Worm (Caenorhabditis elegans) whole organism, mixed stage, embryonic: ENCODE measurements around the gene ctr-9.
A peak's percentile ranks its signal among the peaks of the same experiment; 100 is the strongest.

Source experiments
- M03D4.4 ChIP-seq: sonication (generic microtip); optimal IDR thresholded peaks from 2 replicates; lab custom pipeline; 2017; ENCODE audit warnings: mild to moderate bottlenecking, missing genetic modification characterization, missing compliant biosample characterization
- bed-3 ChIP-seq: fragments of 200-800 bp; sonication (Bioruptor generic); optimal IDR thresholded peaks from 3 replicates; lab custom pipeline; 2018; ENCODE audit warnings: mild to moderate bottlenecking, missing genetic modification characterization, moderate library complexity, missing compliant biosample characterization
- blmp-1 ChIP-seq: fragments of 150-350 bp; optimal IDR thresholded peaks from 2 replicates; lab custom pipeline; 2014; ENCODE audit warnings: missing biosample characterization, missing genetic modification characterization
- ceh-39 ChIP-seq: fragments of 150-350 bp; optimal IDR thresholded peaks from 2 replicates; lab custom pipeline; 2014; ENCODE audit warnings: missing biosample characterization, missing genetic modification characterization
- ceh-43 ChIP-seq: fragments of 200-800 bp; sonication (Bioruptor generic); optimal IDR thresholded peaks from 2 replicates; lab custom pipeline; 2018; ENCODE audit warnings: mild to moderate bottlenecking, missing genetic modification characterization, moderate library complexity, missing compliant biosample characterization
- ceh-83 ChIP-seq: fragments of 200-800 bp; sonication (Bioruptor generic); optimal IDR thresholded peaks from 2 replicates; lab custom pipeline; 2018; ENCODE audit warnings: mild to moderate bottlenecking, missing genetic modification characterization, missing compliant biosample characterization
- ces-1 ChIP-seq: fragments of 150-350 bp; optimal IDR thresholded peaks from 2 replicates; lab custom pipeline; 2014; ENCODE audit warnings: missing biosample characterization, missing genetic modification reagents, missing genetic modification characterization
- cnd-1 ChIP-seq: fragments of 200-800 bp; sonication (Bioruptor generic); optimal IDR thresholded peaks from 2 replicates; lab custom pipeline; 2018; ENCODE audit warnings: mild to moderate bottlenecking, missing genetic modification characterization, missing compliant biosample characterization
- drap-1 ChIP-seq: fragments of 200-800 bp; sonication (Bioruptor generic); optimal IDR thresholded peaks from 3 replicates; lab custom pipeline; 2018; ENCODE audit warnings: mild to moderate bottlenecking, missing genetic modification characterization, missing compliant biosample characterization
- elt-1 ChIP-seq: sonication (generic microtip); optimal IDR thresholded peaks from 2 replicates; lab custom pipeline; 2017; ENCODE audit warnings: missing genetic modification characterization, mild to moderate bottlenecking, missing compliant biosample characterization, antibody characterized with exemption, moderate library complexity, borderline replicate concordance; ENCODE audit not compliant: insufficient read depth
- elt-3 ChIP-seq: fragments of 150-350 bp; optimal IDR thresholded peaks from 2 replicates; lab custom pipeline; 2014; ENCODE audit warnings: missing biosample characterization, missing genetic modification characterization
- flh-1 ChIP-seq: fragments of 200-800 bp; sonication (Bioruptor generic); optimal IDR thresholded peaks from 2 replicates; lab custom pipeline; 2018; ENCODE audit warnings: mild to moderate bottlenecking, missing genetic modification characterization, moderate library complexity, missing compliant biosample characterization
- ham-2 ChIP-seq: fragments of 200-800 bp; sonication (Bioruptor generic); optimal IDR thresholded peaks from 2 replicates; lab custom pipeline; 2018; ENCODE audit warnings: mild to moderate bottlenecking, missing genetic modification characterization, missing compliant biosample characterization
- hlh-1 ChIP-seq: fragments of 150-350 bp; optimal IDR thresholded peaks from 2 replicates; lab custom pipeline; 2014; ENCODE audit warnings: missing biosample characterization, missing genetic modification reagents, missing genetic modification characterization
- lin-13 ChIP-seq: fragments of 150-350 bp; optimal IDR thresholded peaks from 2 replicates; lab custom pipeline; 2014; ENCODE audit warnings: missing biosample characterization, missing genetic modification characterization
- lin-32 ChIP-seq: fragments of 200-800 bp; sonication (Bioruptor generic); optimal IDR thresholded peaks from 2 replicates; lab custom pipeline; 2018; ENCODE audit warnings: mild to moderate bottlenecking, missing genetic modification characterization, missing compliant biosample characterization
- lsy-2 ChIP-seq: fragments of 150-350 bp; optimal IDR thresholded peaks from 2 replicates; lab custom pipeline; 2014; ENCODE audit warnings: missing biosample characterization, missing genetic modification characterization
- mab-5 ChIP-seq: fragments of 150-350 bp; optimal IDR thresholded peaks from 2 replicates; lab custom pipeline; 2014; ENCODE audit warnings: missing biosample characterization, missing genetic modification characterization
- mep-1 ChIP-seq: fragments of 150-350 bp; optimal IDR thresholded peaks from 2 replicates; lab custom pipeline; 2017; ENCODE audit warnings: missing biosample characterization, missing genetic modification reagents, missing genetic modification characterization, inconsistent platforms
- mls-2 ChIP-seq: sonication (generic microtip); optimal IDR thresholded peaks from 2 replicates; lab custom pipeline; 2016; ENCODE audit warnings: mild to moderate bottlenecking, missing genetic modification characterization, moderate library complexity, missing compliant biosample characterization
- nhr-12 ChIP-seq: fragments of 150-350 bp; optimal IDR thresholded peaks from 2 replicates; lab custom pipeline; 2014; ENCODE audit warnings: missing biosample characterization, missing genetic modification characterization
- nhr-2 ChIP-seq: fragments of 150-350 bp; optimal IDR thresholded peaks from 2 replicates; lab custom pipeline; 2014; ENCODE audit warnings: missing biosample characterization, missing genetic modification characterization
- nhr-237 ChIP-seq: fragments of 150-350 bp; optimal IDR thresholded peaks from 2 replicates; lab custom pipeline; 2014; ENCODE audit warnings: missing biosample characterization, missing genetic modification characterization
- nhr-28 ChIP-seq: fragments of 150-350 bp; optimal IDR thresholded peaks from 2 replicates; lab custom pipeline; 2014; ENCODE audit warnings: missing biosample characterization, missing genetic modification characterization
- nhr-76 ChIP-seq: sonication (generic microtip); optimal IDR thresholded peaks from 2 replicates; lab custom pipeline; 2017; ENCODE audit warnings: missing biosample characterization, missing genetic modification characterization
- pha-4 ChIP-seq: fragments of 150-350 bp; optimal IDR thresholded peaks from 2 replicates; lab custom pipeline; 2018; ENCODE audit warnings: missing biosample characterization, missing genetic modification reagents, missing genetic modification characterization
- sem-2 ChIP-seq: fragments of 200-800 bp; sonication (Bioruptor generic); optimal IDR thresholded peaks from 2 replicates; lab custom pipeline; 2018; ENCODE audit warnings: mild to moderate bottlenecking, missing genetic modification characterization, missing compliant biosample characterization
- snpc-4 ChIP-seq: fragments of 150-350 bp; optimal IDR thresholded peaks from 2 replicates; lab custom pipeline; 2014; ENCODE audit warnings: missing biosample characterization, missing genetic modification characterization
- sptf-1 ChIP-seq: sonication (generic microtip); optimal IDR thresholded peaks from 2 replicates; lab custom pipeline; 2017; ENCODE audit warnings: mild to moderate bottlenecking, missing genetic modification characterization, moderate library complexity, missing compliant biosample characterization
- tbx-8 ChIP-seq: fragments of 200-800 bp; sonication (Bioruptor generic); optimal IDR thresholded peaks from 2 replicates; lab custom pipeline; 2018; ENCODE audit warnings: mild to moderate bottlenecking, missing genetic modification characterization, moderate library complexity, missing compliant biosample characterization
- unc-120 ChIP-seq: sonication (generic microtip); optimal IDR thresholded peaks from 2 replicates; lab custom pipeline; 2017; ENCODE audit warnings: missing genetic modification characterization, missing compliant biosample characterization; ENCODE audit not compliant: poor library complexity, severe bottlenecking
- unc-39 ChIP-seq: fragments of 150-350 bp; optimal IDR thresholded peaks from 2 replicates; lab custom pipeline; 2014; ENCODE audit warnings: missing biosample characterization, missing genetic modification characterization
- unc-62 ChIP-seq: fragments of 150-350 bp; optimal IDR thresholded peaks from 2 replicates; lab custom pipeline; 2014; ENCODE audit warnings: missing biosample characterization, missing genetic modification reagents, missing genetic modification characterization
- zip-8 ChIP-seq: fragments of 150-350 bp; optimal IDR thresholded peaks from 2 replicates; lab custom pipeline; 2014; ENCODE audit warnings: missing biosample characterization, missing genetic modification characterization
- ztf-11 ChIP-seq: fragments of 150-350 bp; optimal IDR thresholded peaks from 2 replicates; lab custom pipeline; 2014; ENCODE audit warnings: missing biosample characterization, missing genetic modification characterization

ctr-9 gene

ce11 chrIII:9544820-9545219 lies 53.6 kb downstream of the ctr-9 start, which contains the start of gene ZK1098.12:
ZK1098.12 (plus strand) TSS chrIII:9545120.
- no peak for TF ChIP-seq flh-1 (GFP tag; lab: Kevin White, UChicago)
- TF ChIP-seq lsy-2 = no peak
- TF ChIP-seq hlh-1 (tag; lab: Kevin White, UChicago) = no peak

ce11 chrIII:9546016-9546659 lies 54.9 kb downstream of the ctr-9 start, which contains the start of gene unc-16:
unc-16 (plus strand) TSS chrIII:9546258.
- TF ChIP-seq zip-8 (tag; lab: Kevin White, UChicago) (no peak), sem-2 (GFP tag; lab: Kevin White, UChicago) (no peak), drap-1 (GFP tag; lab: Kevin White, UChicago) (peak; percentile 32), ceh-43 (GFP tag; lab: Kevin White, UChicago) (no peak), elt-3 (no peak), nhr-76 (tag; lab: Kevin White, UChicago) (no peak), blmp-1 (tag; lab: Kevin White, UChicago) (no peak), M03D4.4 (peak; percentile 32), elt-1 (tag; lab: Kevin White, UChicago) (peak; percentile 49), pha-4 (tag; lab: Kevin White, UChicago) (peak; percentile 91), mep-1 (peak; percentile 78), ceh-39 (tag; lab: Kevin White, UChicago) (peak; percentile 47), nhr-28 (no peak), bed-3 (GFP tag; lab: Kevin White, UChicago) (no peak), cnd-1 (no peak), mls-2 (tag; lab: Kevin White, UChicago) (peak; percentile 54), hlh-1 (tag; lab: Kevin White, UChicago) (peak; percentile 47), ham-2 (peak; percentile 22), lsy-2 (peak; percentile 98), nhr-12 (tag; lab: Kevin White, UChicago) (no peak), mab-5 (no peak), ztf-11 (tag; lab: Kevin White, UChicago) (no peak), unc-39 (tag; lab: Kevin White, UChicago) (no peak), snpc-4 (tag; lab: Kevin White, UChicago) (no peak), tbx-8 (GFP tag; lab: Kevin White, UChicago) (no peak), unc-120 (peak; percentile 27), lin-32 (GFP tag; lab: Kevin White, UChicago) (no peak), nhr-237 (tag; lab: Kevin White, UChicago) (peak; percentile 65), ces-1 (GFP tag; lab: Kevin White, UChicago) (peak; percentile 78), nhr-2 (no peak), lin-13 (tag; lab: Kevin White, UChicago) (peak; percentile 77), ceh-83 (GFP tag; lab: Kevin White, UChicago) (peak; percentile 20), unc-62 (peak; percentile 91), flh-1 (GFP tag; lab: Kevin White, UChicago) (no peak), sptf-1 (tag; lab: Kevin White, UChicago) (no peak)
